Fruit fly (Drosophila melanogaster) whole organism, embryonic: Measurements from ENCODE around the gene CG9452.
"Not testable (repeated sequence)": the region's sequence is repeated elsewhere in the genome, so short reads cannot be mapped to it uniquely, and the experiment has no call there.

Experiments used
- Abd-B ChIP-seq: fragments of 200-800 bp; sonication (Bioruptor generic); optimal IDR thresholded peaks from 2 replicates; lab custom pipeline; 2018; ENCODE audit warnings: missing biosample characterization, mild to moderate bottlenecking, missing genetic modification characterization, moderate library complexity
- CG15514 ChIP-seq: fragments of 200-800 bp; sonication (Bioruptor generic); optimal IDR thresholded peaks from 3 replicates; lab custom pipeline; 2017; ENCODE audit warnings: missing biosample characterization, missing genetic modification characterization, mild to moderate bottlenecking, moderate library complexity, missing genetic modification reagents
- CG16779 ChIP-seq: fragments of 200-800 bp; sonication (Bioruptor generic); IDR thresholded peaks from 2 replicates; pipeline ENCODE4 v1.3.6; 2022; ENCODE audit warnings: missing biosample characterization, missing genetic modification characterization
- CG17328 ChIP-seq: fragments of 200-800 bp; sonication (Bioruptor generic); IDR thresholded peaks from 2 replicates; pipeline ENCODE4 v1.3.6; 2022; ENCODE audit warnings: missing biosample characterization, missing genetic modification characterization
- Deaf1 ChIP-seq: fragments of 200-800 bp; optimal IDR thresholded peaks from 3 replicates; lab custom pipeline; 2019; ENCODE audit warnings: missing biosample characterization, mild to moderate bottlenecking, missing genetic modification characterization, moderate library complexity
- NfI ChIP-seq: fragments of 200-800 bp; sonication (Bioruptor generic); optimal IDR thresholded peaks from 3 replicates; lab custom pipeline; 2018; ENCODE audit warnings: missing biosample characterization, mild to moderate bottlenecking, missing genetic modification characterization, moderate library complexity
- crc ChIP-seq: fragments of 200-800 bp; sonication (Bioruptor generic); optimal IDR thresholded peaks from 2 replicates; lab custom pipeline; 2016; ENCODE audit warnings: missing biosample characterization, missing genetic modification characterization
- croc ChIP-seq: fragments of 200-800 bp; sonication (Bioruptor generic); conservative IDR thresholded peaks from 3 replicates; pipeline ENCODE4 v1.3.6; 2022; ENCODE audit warnings: missing biosample characterization, missing genetic modification characterization
- dmrt11E ChIP-seq: fragments of 200-800 bp; sonication (Bioruptor generic); optimal IDR thresholded peaks from 3 replicates; lab custom pipeline; 2018; ENCODE audit warnings: missing biosample characterization, mild to moderate bottlenecking, missing genetic modification characterization, moderate library complexity
- jumu ChIP-seq: fragments of 200-800 bp; sonication (Bioruptor generic); optimal IDR thresholded peaks from 3 replicates; lab custom pipeline; 2016; ENCODE audit warnings: missing biosample characterization, missing genetic modification characterization
- tap ChIP-seq: fragments of 200-800 bp; optimal IDR thresholded peaks from 3 replicates; lab custom pipeline; 2019; ENCODE audit warnings: missing biosample characterization, mild to moderate bottlenecking, missing genetic modification characterization, moderate library complexity
- tx ChIP-seq: fragments of 200-800 bp; sonication (Bioruptor generic); optimal IDR thresholded peaks from 2 replicates; lab custom pipeline; 2016; ENCODE audit warnings: missing biosample characterization, missing genetic modification characterization

DNA sequence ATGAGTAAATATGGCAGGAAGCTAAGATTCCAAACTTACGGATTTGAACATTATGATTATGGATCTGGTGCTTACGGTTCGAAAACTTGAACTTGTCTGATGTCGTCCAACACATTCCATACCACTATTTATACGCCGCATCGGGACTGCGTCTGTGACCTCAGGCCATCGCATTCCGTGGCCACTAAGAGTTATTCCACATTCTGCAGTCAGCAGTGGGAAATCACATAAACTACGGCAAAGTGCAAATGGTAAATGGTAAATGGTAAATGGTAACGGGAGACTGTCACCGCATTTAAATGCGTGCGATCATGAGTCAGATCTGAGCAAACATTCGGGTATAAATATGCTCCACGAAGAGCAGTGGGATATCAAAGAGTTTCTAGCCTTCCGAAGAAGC is 36.7 kb downstream of the CG9452 start, which contains the start of the genes CG14096 and CG32214:
- not testable (repeated sequence) for TF ChIP-seq Deaf1; tx; jumu; dmrt11E (tag; lab: Kevin White, UChicago); crc (GFP tag; lab: Kevin White, UChicago); CG16779 (GFP tag; lab: Robert Waterston, UW); tap (tag; lab: Kevin White, UChicago); croc (GFP tag; lab: Robert Waterston, UW); NfI (GFP tag; lab: Kevin White, UChicago); Abd-B (GFP tag; lab: Kevin White, UChicago); CG15514; CG17328 (GFP tag; lab: Robert Waterston, UW)
